Fruit fly (Drosophila melanogaster): ENCODE results near the gene ftz.

DNA sequence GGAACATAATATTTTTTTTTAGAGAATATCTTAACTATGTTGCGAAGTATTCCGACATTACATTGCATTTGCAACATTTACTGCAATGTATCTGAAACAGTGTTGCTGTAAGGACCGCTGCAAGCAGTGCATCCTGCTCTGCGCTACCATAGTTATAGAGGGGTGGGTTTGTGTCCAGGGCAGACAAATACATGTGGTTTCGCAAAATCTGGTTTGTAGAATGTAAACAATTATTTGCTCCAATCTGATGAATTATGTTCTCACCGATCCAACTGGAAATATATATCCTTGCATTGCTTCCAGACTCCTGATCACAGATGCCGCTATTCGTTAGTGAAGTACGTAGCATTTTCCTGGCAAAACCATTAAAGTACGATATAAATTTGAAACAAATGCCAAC lies 9.8 kb upstream of the ftz start:
- TF ChIP-seq CG8478 (optimal IDR thresholded peaks at IDR 0.05) (no peak), CTCF (optimal IDR thresholded peaks at IDR 0.05) (peak; percentile 91 to 98)
